Fruit fly (Drosophila melanogaster) Kc167 (cell line): ENCODE results near the gene CG7650.

Experiments used
- Myc ChIP-seq: fragments of >200 bp; optimal IDR thresholded peaks from 2 replicates; lab custom pipeline; 2017; ENCODE audit warnings: missing external identifiers
- Sin3A ChIP-seq: fragments of >200 bp; optimal IDR thresholded peaks from 2 replicates; lab custom pipeline; 2018; ENCODE audit warnings: missing external identifiers
- h ChIP-seq: fragments of >200 bp; optimal IDR thresholded peaks from 3 replicates; lab custom pipeline; 2018; ENCODE audit warnings: missing external identifiers
- insv ChIP-seq: fragments of >200 bp; optimal IDR thresholded peaks from 3 replicates; lab custom pipeline; 2018; ENCODE audit warnings: missing external identifiers
- psq ChIP-seq: fragments of >200 bp; optimal IDR thresholded peaks from 2 replicates; lab custom pipeline; 2017; ENCODE audit warnings: missing external identifiers
- ttk ChIP-seq: sonication (Bioruptor generic); optimal IDR thresholded peaks from 2 replicates; lab custom pipeline; 2017; ENCODE audit warnings: missing external identifiers

CG7650 gene

dm6 chr3L:15616900-15617299, 6.7 kb upstream of the CG7650 start:
- TF ChIP-seq psq (lab: Kevin White, UChicago): no peak
- no peak for TF ChIP-seq h
- TF ChIP-seq Myc (lab: Kevin White, UChicago): no peak
- TF ChIP-seq insv (lab: Kevin White, UChicago): no peak
- TF ChIP-seq ttk (lab: Kevin White, UChicago): no peak
- no peak for TF ChIP-seq Sin3A

DNA sequence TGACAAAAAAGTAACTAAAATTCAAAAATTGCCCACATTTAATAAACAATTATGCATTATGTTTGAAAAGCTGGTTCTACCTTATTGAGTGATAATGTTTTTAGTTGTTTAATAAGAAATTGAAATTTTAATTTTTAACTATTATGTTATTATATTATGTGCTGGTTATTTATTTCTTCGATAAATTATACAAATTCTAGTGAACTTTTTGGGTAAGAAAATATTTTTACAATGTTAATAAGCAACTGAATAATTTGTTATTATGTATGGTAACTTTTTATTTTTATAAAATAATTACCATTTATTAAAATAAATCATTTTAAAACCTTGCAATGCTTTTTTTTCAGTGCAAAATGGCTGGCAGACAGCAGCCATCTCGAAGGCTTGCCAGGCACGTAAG, 6.3 kb upstream of the CG7650 start:
- TF ChIP-seq h (no peak), insv (lab: Kevin White, UChicago) (no peak), psq (lab: Kevin White, UChicago) (no peak), Sin3A (no peak), ttk (lab: Kevin White, UChicago) (no peak), Myc (lab: Kevin White, UChicago) (no peak)

- no peak for TF ChIP-seq insv (lab: Kevin White, UChicago)
Measured at dm6 chr3L:15612728-15613127, 2.5 kb upstream of the CG7650 start, which contains the start of gene CG13449. Gene CG13449, minus strand, starts transcription at chr3L:15612828.

- no peak for TF ChIP-seq Sin3A
- no peak for TF ChIP-seq ttk (lab: Kevin White, UChicago)
- no peak for TF ChIP-seq h
- no peak for TF ChIP-seq insv (lab: Kevin White, UChicago)
- no peak for TF ChIP-seq psq (lab: Kevin White, UChicago)
- TF ChIP-seq Myc (lab: Kevin White, UChicago): no peak
Measured at dm6 chr3L:15604979-15605378, 5.2 kb downstream of the CG7650 start.

- TF ChIP-seq insv (lab: Kevin White, UChicago) (no peak), Sin3A (no peak), h (no peak), Myc (lab: Kevin White, UChicago) (no peak), psq (lab: Kevin White, UChicago) (no peak), ttk (lab: Kevin White, UChicago) (no peak)
Measured at dm6 chr3L:15600051-15600450, 10.1 kb downstream of the CG7650 start.

DNA sequence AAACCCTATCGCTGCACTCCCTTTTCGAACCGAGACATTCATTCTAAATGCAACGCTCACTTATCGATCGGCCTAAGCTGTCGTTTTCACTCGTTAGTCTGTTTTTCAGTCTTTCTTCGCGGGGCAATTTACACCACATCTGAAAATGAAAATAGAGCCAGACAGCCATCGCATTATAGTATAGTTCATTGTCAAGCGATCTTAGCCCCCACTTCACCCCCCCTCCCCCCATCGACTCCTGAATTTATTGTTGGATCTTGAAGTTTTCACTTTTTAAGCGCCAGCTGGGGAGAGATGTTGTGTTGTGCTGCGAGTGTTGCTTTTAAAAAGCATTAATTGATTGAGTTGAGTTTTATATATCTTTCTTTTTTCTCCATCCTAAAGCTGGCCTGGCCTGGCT, 11.0 kb downstream of the CG7650 start:
- TF ChIP-seq psq (lab: Kevin White, UChicago): no peak
- TF ChIP-seq insv (lab: Kevin White, UChicago): no peak
- no peak for TF ChIP-seq ttk (lab: Kevin White, UChicago)
- no peak for TF ChIP-seq h
- no peak for TF ChIP-seq Sin3A
- no peak for TF ChIP-seq Myc (lab: Kevin White, UChicago)

DNA sequence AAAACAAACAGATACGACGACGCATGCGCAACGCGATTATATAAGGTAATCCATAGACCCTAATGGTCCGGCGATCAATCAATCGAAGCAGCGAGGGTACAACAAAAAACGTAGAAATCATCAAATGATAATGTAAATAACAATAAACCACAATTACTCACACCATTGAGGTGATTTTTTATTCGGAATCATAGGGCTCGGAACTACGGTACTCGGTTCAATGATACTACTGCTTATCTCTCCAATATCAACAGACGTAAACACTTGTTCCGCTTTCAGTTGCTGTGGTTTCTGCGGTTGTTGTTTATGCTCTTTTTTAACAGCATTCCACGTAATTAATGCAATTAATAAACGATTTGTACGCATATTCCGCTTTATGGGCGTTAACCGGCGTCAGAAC, 12.2 kb downstream of the CG7650 start:
- TF ChIP-seq Myc (lab: Kevin White, UChicago) (no peak), insv (lab: Kevin White, UChicago) (no peak), Sin3A (no peak), h (no peak), ttk (lab: Kevin White, UChicago) (no peak), psq (lab: Kevin White, UChicago) (no peak)

- TF ChIP-seq ttk (lab: Kevin White, UChicago): no peak
- TF ChIP-seq Sin3A: no peak
- no peak for TF ChIP-seq Myc (lab: Kevin White, UChicago)
- no peak for TF ChIP-seq psq (lab: Kevin White, UChicago)
- no peak for TF ChIP-seq insv (lab: Kevin White, UChicago)
- TF ChIP-seq h: no peak
Measured at dm6 chr3L:15597037-15597785, 13.0 kb downstream of the CG7650 start.

DNA sequence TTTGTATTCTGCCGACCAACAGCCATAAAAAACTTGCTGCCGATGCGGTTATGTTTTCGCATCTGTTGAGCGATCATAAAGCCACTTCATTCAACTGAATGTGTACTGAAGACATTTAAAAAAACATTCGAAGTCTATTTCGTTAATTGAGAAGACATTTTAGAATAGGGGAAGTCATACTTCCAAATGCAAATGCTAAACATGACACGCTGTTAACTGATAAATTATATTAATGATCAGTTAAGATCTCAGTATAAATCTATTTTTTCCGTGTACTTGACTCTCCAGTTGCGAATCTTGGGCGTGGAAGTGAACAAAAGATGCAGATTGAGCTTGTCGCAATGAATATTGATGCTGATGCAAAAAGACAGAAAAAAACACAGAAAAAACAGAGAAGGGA, 14.2 kb downstream of the CG7650 start:
- TF ChIP-seq h: no peak
- TF ChIP-seq psq (lab: Kevin White, UChicago): no peak
- TF ChIP-seq Sin3A: no peak

DNA sequence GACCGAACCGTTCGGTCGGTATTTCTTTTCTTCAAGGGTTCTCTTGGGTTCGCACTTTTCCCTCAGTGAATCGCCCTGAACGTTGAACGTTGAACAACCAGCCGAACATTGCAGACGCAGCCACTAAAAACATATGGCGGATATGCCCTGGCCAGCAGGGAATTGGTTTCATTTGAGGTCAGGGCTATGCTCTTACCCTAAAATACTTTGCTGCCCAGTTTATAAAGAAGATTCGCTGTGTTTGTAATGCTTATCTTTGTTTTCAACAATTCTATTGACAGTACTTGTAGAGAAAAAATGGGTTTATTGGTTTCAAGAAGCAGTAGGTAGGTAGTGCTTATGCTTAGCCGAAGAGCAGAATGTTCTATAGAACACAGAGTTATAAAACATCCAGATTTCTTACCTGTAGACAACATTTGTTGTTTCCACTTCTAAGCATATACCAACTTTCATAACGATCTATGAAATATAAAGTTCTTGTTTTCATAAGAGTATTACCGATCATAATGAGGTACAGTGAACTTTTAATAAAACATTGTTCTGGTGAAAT, 14.9 kb downstream of the CG7650 start:
- TF ChIP-seq insv (lab: Kevin White, UChicago) (no peak), psq (lab: Kevin White, UChicago) (no peak), Sin3A (no peak), h (no peak)

DNA sequence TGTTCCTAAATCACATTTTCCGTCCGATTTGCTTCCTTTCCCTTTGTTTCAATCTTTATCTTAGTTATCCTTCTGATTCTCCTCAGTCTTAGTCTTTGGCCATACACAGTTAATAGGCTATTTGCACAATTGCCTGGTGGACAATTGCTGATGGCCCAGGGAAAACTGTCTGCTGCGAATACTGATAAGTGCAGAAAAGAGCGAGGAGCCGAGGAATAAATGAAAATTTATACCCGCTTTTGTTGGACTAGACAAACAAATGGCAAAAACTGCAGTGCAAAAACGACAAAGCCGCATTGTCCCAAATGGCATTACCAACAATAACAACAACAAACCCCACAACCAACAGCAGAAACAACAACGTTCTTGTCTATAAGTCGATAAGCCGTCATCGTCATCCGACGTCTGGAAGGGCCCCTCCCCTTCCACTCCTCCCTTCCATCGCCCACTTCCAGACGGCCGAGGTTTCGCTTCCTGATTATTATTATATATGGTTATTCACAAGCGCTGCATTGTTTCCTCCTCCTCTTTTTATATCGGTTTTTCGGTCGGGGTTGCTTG, 16.0 kb downstream of the CG7650 start:
- TF ChIP-seq ttk (lab: Kevin White, UChicago) (no peak), h (no peak)

DNA sequence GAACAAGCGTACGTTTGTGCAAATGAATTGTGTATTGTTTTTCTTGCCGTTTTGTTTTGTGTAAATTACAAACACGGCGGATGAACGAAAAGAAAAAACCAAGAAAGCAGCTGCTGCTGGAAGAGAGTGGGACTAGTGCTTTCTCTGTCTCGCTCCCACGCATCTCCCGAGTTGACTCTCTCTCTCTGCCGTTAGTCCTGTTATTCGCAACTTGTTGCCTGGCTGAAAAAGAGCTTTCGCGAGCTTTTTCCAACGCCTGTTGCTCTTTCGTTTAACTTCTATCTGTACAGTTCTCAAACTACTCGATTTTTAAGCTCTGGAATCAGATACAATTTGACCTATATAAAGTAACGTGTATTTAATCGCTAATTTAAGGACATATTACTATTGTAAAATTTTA, 16.8 kb downstream of the CG7650 start:
- TF ChIP-seq h: no peak
- no peak for TF ChIP-seq Sin3A
- TF ChIP-seq Myc (lab: Kevin White, UChicago): no peak
- TF ChIP-seq psq (lab: Kevin White, UChicago): no peak
- no peak for TF ChIP-seq ttk (lab: Kevin White, UChicago)
- TF ChIP-seq insv (lab: Kevin White, UChicago): no peak
